Worm (Caenorhabditis elegans) whole organism, young adult: Measurements from ENCODE around the gene crh-2.

Experiments used
- D2030.7 ChIP-seq: fragments of 200-800 bp; sonication (Bioruptor generic); IDR thresholded peaks from 2 replicates; pipeline ENCODE4 v1.3.6; 2022; ENCODE audit warnings: missing genetic modification reagents, missing genetic modification characterization, missing compliant biosample characterization
- F10E7.11 ChIP-seq: sonication (generic microtip); optimal IDR thresholded peaks from 2 replicates; lab custom pipeline; 2017; ENCODE audit warnings: mild to moderate bottlenecking, missing genetic modification characterization, moderate library complexity, missing compliant biosample characterization
- Y67H2A.10 ChIP-seq: fragments of 200-800 bp; sonication (Bioruptor generic); conservative IDR thresholded peaks from 2 replicates; pipeline ENCODE4 v1.3.6; 2022; ENCODE audit warnings: missing genetic modification reagents, missing genetic modification characterization, missing compliant biosample characterization
- ZK185.1 ChIP-seq: sonication (generic microtip); optimal IDR thresholded peaks from 2 replicates; lab custom pipeline; 2016; ENCODE audit warnings: mild to moderate bottlenecking, missing genetic modification characterization, missing compliant biosample characterization; ENCODE audit not compliant: poor library complexity, severe bottlenecking
- ama-1 ChIP-seq, 3 experiments: fragments of 150-350 bp in 1 of 3; sonication (generic microtip) in 2 of 3; optimal IDR thresholded peaks; 2 replicates each; lab custom pipeline; 2014 to 2018; ENCODE audit warnings: missing biosample characterization in 2 of 3, missing genetic modification characterization in 2 of 3, missing genetic modification reagents in 2 of 3
- fkh-3 ChIP-seq: sonication (generic microtip); optimal IDR thresholded peaks from 2 replicates; lab custom pipeline; 2016; ENCODE audit warnings: mild to moderate bottlenecking, missing genetic modification characterization, missing compliant biosample characterization

DNA sequence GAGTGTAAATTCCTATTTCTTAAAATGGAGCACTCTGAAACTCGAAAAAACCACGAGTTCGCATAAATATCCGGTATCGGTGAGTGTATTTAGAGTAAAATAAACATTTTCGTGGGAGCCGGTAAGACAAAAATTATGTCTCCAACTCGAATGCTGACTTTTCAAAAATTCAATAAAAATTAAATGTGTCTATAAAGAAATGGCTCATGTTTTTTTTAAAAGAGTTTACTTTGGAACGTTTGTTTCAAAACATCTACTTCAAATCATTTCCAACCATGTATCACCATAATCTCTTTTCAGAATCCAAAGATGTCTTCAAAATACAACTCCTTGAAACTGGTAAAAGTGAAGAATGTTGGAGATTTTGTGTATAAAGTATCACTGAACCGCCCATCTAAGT, 44.8 kb downstream of the crh-2 start, which contains the start of gene F58A6.1:
- TF ChIP-seq F10E7.11 (tag; lab: Kevin White, UChicago) (no peak), Y67H2A.10 (GFP tag; lab: Robert Waterston, UW) (no peak), ZK185.1 (tag; lab: Kevin White, UChicago) (no peak), D2030.7 (GFP tag; lab: Robert Waterston, UW) (no peak), ama-1 (optimal IDR thresholded peaks at IDR 0.05; lab: Kevin White, UChicago) (no peak), ama-1 (GFP tag; optimal IDR thresholded peaks at IDR 0.05; lab: Kevin White, UChicago) (no peak), fkh-3 (tag; lab: Kevin White, UChicago) (no peak)
